Fruit fly (Drosophila melanogaster): Measurements from ENCODE around the gene CG17197.

DNA sequence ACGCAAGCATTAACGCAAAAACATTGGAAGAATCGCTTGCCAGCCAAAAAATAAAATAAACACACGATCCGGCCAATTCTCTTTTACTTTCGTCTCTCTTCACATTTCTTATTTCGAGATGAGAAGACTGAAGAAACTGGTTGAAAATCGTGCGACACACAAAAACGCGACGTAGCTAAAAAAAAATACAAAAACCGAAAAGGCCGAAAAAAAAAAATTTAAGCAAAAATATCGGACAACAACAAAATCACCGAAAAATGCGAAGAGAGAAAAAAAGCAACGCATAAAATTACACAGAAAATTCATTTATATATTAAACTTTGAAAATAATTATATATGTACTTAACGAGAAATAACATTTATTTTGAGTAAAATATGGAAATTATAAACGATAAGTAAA is 15.7 kb downstream of the CG17197 start:
- TF ChIP-seq OdsH (GFP tag; optimal IDR thresholded peaks at IDR 0.05) (no peak), ey (GFP tag; optimal IDR thresholded peaks at IDR 0.05) (no peak), woc (GFP tag; optimal IDR thresholded peaks at IDR 0.05) (no peak), pan (optimal IDR thresholded peaks at IDR 0.05) (no peak), fru (GFP tag; optimal IDR thresholded peaks at IDR 0.05) (no peak), rgr (GFP tag; optimal IDR thresholded peaks at IDR 0.05) (no peak), CrebA (GFP tag; optimal IDR thresholded peaks at IDR 0.05; ENCODE audit: borderline replicate concordance) (no peak), h (GFP tag; optimal IDR thresholded peaks at IDR 0.05) (no peak), sage (GFP tag; optimal IDR thresholded peaks at IDR 0.05) (no peak), br (GFP tag; optimal IDR thresholded peaks at IDR 0.05) (no peak)

Data from whole organism, wandering third instar larva.